Worm (Caenorhabditis elegans) whole organism, midembryonic: Measurements from ENCODE around the gene ZK355.3.

Source experiments
- T22C8.4 ChIP-seq: fragments of 200-800 bp; sonication (Bioruptor generic); IDR thresholded peaks from 2 replicates; pipeline ENCODE4 v1.3.6; 2022; ENCODE audit warnings: missing genetic modification characterization, missing compliant biosample characterization
- cog-1 ChIP-seq: sonication (generic microtip); optimal IDR thresholded peaks from 2 replicates; lab custom pipeline; 2016; ENCODE audit warnings: missing genetic modification characterization, missing compliant biosample characterization
- flt-1 ChIP-seq: fragments of 200-800 bp; sonication (Bioruptor generic); IDR thresholded peaks from 2 replicates; pipeline ENCODE4 v1.3.6; 2022; ENCODE audit warnings: missing genetic modification characterization, missing compliant biosample characterization
- klf-2 ChIP-seq: fragments of 200-800 bp; sonication (Bioruptor generic); conservative IDR thresholded peaks from 2 replicates; pipeline ENCODE4 v1.3.6; 2022; ENCODE audit warnings: missing genetic modification reagents, missing genetic modification characterization, missing compliant biosample characterization
- med-1 ChIP-seq: sonication (generic microtip); optimal IDR thresholded peaks from 2 replicates; lab custom pipeline; 2017; ENCODE audit warnings: missing genetic modification characterization, mild to moderate bottlenecking, missing compliant biosample characterization, antibody characterized with exemption, missing genetic modification reagents; ENCODE audit not compliant: insufficient read depth
- ref-1 ChIP-seq: fragments of 200-800 bp; sonication (Bioruptor generic); conservative IDR thresholded peaks from 2 replicates; pipeline ENCODE4 v1.3.6; 2022; ENCODE audit warnings: missing genetic modification reagents, missing genetic modification characterization, missing compliant biosample characterization
- tab-1 ChIP-seq: fragments of 200-800 bp; sonication (Bioruptor generic); IDR thresholded peaks from 2 replicates; pipeline ENCODE4 v1.3.6; 2022; ENCODE audit warnings: missing genetic modification characterization, missing compliant biosample characterization
- ztf-23 ChIP-seq: fragments of 200-800 bp; sonication (Bioruptor generic); IDR thresholded peaks from 2 replicates; pipeline ENCODE4 v1.3.6; 2022; ENCODE audit warnings: missing genetic modification reagents, missing genetic modification characterization, missing compliant biosample characterization
- ztf-29 ChIP-seq: fragments of 200-800 bp; sonication (Bioruptor generic); IDR thresholded peaks from 2 replicates; pipeline ENCODE4 v1.3.6; 2022; ENCODE audit warnings: missing genetic modification reagents, missing genetic modification characterization, missing compliant biosample characterization

Gene ZK355.3

DNA sequence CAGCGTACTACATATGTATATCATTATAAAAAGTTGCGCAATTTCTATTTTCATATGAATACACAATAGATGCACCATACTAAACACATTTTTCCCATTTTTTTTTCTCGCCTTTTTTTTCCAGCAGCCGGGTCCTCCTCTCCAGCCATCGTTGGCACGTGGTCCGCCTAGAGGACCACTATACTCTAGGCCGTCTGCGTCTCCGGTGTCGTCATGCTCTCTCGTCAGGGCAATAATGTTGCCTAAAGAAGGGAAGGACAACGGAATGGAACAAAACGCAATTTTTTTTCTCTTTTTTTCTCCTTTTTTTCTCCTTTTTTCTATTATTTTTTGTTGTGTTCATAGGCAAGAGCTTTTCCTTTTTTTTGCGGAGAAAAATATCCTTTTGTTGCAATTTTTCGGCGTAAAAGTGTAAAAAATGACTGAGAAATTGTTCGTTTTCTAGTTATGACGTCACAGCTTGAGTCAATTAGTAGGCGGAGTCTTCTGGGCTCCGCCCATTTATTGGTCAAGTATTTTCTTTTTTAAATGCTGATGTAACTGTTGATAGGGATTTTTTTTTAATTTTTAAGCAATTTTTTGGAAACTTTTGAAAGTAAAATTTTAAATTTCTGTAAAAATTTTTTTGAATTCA lies 35.2 kb upstream of the ZK355.3 start:
- no peak for TF ChIP-seq cog-1 (tag; lab: Kevin White, UChicago)
- no peak for TF ChIP-seq T22C8.4
- no peak for TF ChIP-seq klf-2 (GFP tag; lab: Robert Waterston, UW)

DNA sequence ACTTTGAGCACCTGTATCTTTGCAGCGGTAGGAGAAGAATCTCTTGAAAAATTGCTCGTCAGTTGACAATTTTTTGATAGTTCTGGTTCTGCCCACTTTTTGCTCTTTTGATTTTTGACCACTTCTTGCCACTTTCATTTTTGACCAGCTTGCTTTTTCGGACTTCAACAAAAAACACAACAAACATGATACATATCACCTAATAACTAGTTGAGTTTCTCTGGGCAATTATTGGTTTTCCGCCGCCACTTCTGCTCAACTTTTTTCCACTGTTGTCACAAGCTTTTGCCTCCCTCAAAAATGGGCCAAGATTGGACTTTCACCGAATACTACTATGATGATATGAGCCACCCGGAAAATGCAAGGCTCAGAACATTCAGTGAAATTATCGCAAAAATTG lies 30.9 kb upstream of the ZK355.3 start, which contains the start of gene srw-60:
Gene srw-60 (plus strand): TSS at position 301 of the 400 bp plus-strand sequence.
- TF ChIP-seq ztf-23 (GFP tag; lab: Robert Waterston, UW) (no peak), ref-1 (GFP tag; lab: Robert Waterston, UW) (no peak), med-1 (GFP tag; lab: Kevin White, UChicago) (no peak), cog-1 (tag; lab: Kevin White, UChicago) (no peak), tab-1 (no peak), klf-2 (GFP tag; lab: Robert Waterston, UW) (no peak), flt-1 (GFP tag; lab: Robert Waterston, UW) (no peak), T22C8.4 (no peak), ztf-29 (GFP tag; lab: Robert Waterston, UW) (no peak)

DNA sequence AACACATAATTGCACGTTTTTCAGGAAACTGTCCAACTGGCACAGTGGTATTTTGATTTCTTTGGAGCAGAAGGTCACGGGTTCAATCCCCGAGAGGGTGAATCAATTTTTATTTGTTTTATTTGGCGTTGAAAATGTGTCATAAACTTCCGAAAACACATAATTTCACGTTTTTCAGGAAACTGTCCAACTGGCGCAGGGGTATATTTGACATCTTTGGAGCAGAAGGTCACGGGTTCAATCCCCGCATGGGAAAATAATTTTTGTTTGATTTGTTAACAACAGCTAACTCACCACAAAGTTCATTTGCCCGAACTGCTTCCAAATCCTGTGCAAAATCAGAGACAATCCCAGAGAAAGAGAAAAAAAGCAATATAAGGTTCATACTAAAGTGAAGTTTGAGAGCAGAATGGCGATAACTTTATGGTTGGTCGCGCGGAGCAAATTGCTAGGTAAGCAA lies 28.3 kb upstream of the ZK355.3 start, which contains the start of gene irld-48:
Gene irld-48 (plus strand): TSS at position 410 of the 460 bp plus-strand sequence.
- no peak for TF ChIP-seq ztf-23 (GFP tag; lab: Robert Waterston, UW)

- TF ChIP-seq ztf-23 (GFP tag; lab: Robert Waterston, UW) = no peak
- no peak for TF ChIP-seq flt-1 (GFP tag; lab: Robert Waterston, UW)
- no peak for TF ChIP-seq ref-1 (GFP tag; lab: Robert Waterston, UW)
- TF ChIP-seq klf-2 (GFP tag; lab: Robert Waterston, UW) = no peak
- TF ChIP-seq T22C8.4 = no peak
- no peak for TF ChIP-seq ztf-29 (GFP tag; lab: Robert Waterston, UW)
- TF ChIP-seq cog-1 (tag; lab: Kevin White, UChicago) = no peak
- TF ChIP-seq tab-1 = no peak
- TF ChIP-seq med-1 (GFP tag; lab: Kevin White, UChicago) = no peak
These were observed 25.2 kb upstream of the ZK355.3 start, which contains the start of gene irld-51 for ce11 chrII:2952629-2953028. Gene irld-51 (minus strand): TSS chrII:2952729.

DNA sequence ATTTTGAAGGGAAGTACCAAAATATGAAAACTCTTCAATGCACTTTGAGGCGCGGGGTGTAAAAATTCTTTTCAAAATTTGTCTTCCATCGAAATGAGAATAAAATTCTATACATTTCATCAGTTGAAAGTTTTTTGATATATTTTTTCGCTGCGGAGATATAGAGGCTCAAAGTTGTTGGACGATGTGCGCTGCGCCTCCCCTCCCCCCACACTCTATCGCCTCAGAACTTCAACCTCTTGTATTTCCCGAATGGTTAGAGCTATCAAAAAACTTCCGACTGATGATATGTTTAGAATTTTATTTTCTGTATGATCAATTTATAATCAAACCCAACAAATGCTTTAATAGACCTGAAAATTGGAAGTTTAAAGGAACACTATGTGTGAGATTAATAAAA lies 21.2 kb upstream of the ZK355.3 start:
- TF ChIP-seq ref-1 (GFP tag; lab: Robert Waterston, UW) (no peak), cog-1 (tag; lab: Kevin White, UChicago) (no peak), klf-2 (GFP tag; lab: Robert Waterston, UW) (no peak), T22C8.4 (no peak), med-1 (GFP tag; lab: Kevin White, UChicago) (no peak), flt-1 (GFP tag; lab: Robert Waterston, UW) (no peak), tab-1 (no peak)

DNA sequence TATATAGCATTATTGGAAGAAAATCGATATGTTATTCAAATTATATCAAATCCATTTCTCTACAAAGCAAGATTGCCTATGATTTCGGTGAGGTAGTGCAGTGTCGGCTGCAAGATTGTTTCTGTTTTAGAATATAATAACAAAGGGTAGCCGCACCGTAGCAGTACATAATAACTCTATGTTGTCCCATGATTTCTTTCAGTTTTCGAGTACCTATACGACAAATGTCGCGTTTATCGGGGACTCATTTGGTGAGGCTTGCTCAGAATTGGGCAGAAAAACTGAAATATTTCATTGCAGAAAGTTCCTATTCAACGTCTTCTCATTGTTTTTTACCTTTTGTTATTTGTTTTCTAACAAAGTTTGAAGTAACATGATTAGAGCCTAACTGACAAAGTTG lies 19.0 kb upstream of the ZK355.3 start, which contains the start of gene srw-79:
Gene srw-79 (plus strand): TSS at position 301 of the 400 bp plus-strand sequence.
- TF ChIP-seq klf-2 (GFP tag; lab: Robert Waterston, UW) (no peak), tab-1 (no peak), flt-1 (GFP tag; lab: Robert Waterston, UW) (no peak), T22C8.4 (no peak), ztf-29 (GFP tag; lab: Robert Waterston, UW) (no peak), med-1 (GFP tag; lab: Kevin White, UChicago) (no peak), cog-1 (tag; lab: Kevin White, UChicago) (no peak), ztf-23 (GFP tag; lab: Robert Waterston, UW) (no peak), ref-1 (GFP tag; lab: Robert Waterston, UW) (no peak)

- TF ChIP-seq ztf-23 (GFP tag; lab: Robert Waterston, UW) (no peak), cog-1 (tag; lab: Kevin White, UChicago) (no peak), ztf-29 (GFP tag; lab: Robert Waterston, UW) (no peak), klf-2 (GFP tag; lab: Robert Waterston, UW) (no peak), med-1 (GFP tag; lab: Kevin White, UChicago) (no peak), ref-1 (GFP tag; lab: Robert Waterston, UW) (no peak), flt-1 (GFP tag; lab: Robert Waterston, UW) (no peak), tab-1 (no peak), T22C8.4 (no peak)
These were observed 16.5 kb upstream of the ZK355.3 start, which contains the start of the genes irld-50 and irld-49 for ce11 chrII:2943966-2944365. Gene irld-50 (minus strand): TSS chrII:2944066. Gene irld-49 (plus strand): TSS chrII:2944176.

- TF ChIP-seq T22C8.4 (no peak), ztf-29 (GFP tag; lab: Robert Waterston, UW) (no peak), ref-1 (GFP tag; lab: Robert Waterston, UW) (no peak), med-1 (GFP tag; lab: Kevin White, UChicago) (no peak), cog-1 (tag; lab: Kevin White, UChicago) (no peak), klf-2 (GFP tag; lab: Robert Waterston, UW) (no peak), flt-1 (GFP tag; lab: Robert Waterston, UW) (no peak), ztf-23 (GFP tag; lab: Robert Waterston, UW) (no peak), tab-1 (no peak)
These were observed 13.3 kb upstream of the ZK355.3 start, which contains the start of gene irld-66 for ce11 chrII:2940747-2941146. Gene irld-66 (minus strand): TSS chrII:2940847.

DNA sequence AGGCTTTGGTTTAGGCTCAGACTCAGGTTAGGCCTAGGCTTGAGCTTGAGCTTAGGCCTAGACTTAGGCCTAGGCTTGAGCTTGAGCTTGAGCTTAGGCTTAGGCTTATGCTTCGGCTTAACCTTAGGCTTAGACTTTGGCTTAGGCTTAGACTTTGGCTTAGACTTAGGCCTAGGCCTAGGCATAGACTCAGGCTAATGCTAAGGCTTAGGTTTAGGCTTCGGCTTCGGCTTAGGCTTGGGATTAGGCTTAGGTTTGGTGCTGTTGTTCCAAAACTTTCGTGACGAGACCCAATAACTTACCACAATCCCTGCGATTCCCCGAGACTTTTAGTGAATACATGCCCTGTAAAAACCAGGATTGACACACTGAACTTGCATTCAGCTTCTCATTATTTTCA lies 12.2 kb upstream of the ZK355.3 start:
- no peak for TF ChIP-seq ztf-23 (GFP tag; lab: Robert Waterston, UW)
- no peak for TF ChIP-seq cog-1 (tag; lab: Kevin White, UChicago)
- no peak for TF ChIP-seq klf-2 (GFP tag; lab: Robert Waterston, UW)
- TF ChIP-seq T22C8.4 = no peak
- no peak for TF ChIP-seq med-1 (GFP tag; lab: Kevin White, UChicago)
- no peak for TF ChIP-seq ref-1 (GFP tag; lab: Robert Waterston, UW)
- TF ChIP-seq ztf-29 (GFP tag; lab: Robert Waterston, UW) = no peak
- no peak for TF ChIP-seq flt-1 (GFP tag; lab: Robert Waterston, UW)
- no peak for TF ChIP-seq tab-1
